Fruit fly (Drosophila melanogaster): ENCODE results near the gene CG9801.
A peak's percentile ranks its signal among the peaks of the same experiment; 100 is the strongest.

CG9801 gene

DNA sequence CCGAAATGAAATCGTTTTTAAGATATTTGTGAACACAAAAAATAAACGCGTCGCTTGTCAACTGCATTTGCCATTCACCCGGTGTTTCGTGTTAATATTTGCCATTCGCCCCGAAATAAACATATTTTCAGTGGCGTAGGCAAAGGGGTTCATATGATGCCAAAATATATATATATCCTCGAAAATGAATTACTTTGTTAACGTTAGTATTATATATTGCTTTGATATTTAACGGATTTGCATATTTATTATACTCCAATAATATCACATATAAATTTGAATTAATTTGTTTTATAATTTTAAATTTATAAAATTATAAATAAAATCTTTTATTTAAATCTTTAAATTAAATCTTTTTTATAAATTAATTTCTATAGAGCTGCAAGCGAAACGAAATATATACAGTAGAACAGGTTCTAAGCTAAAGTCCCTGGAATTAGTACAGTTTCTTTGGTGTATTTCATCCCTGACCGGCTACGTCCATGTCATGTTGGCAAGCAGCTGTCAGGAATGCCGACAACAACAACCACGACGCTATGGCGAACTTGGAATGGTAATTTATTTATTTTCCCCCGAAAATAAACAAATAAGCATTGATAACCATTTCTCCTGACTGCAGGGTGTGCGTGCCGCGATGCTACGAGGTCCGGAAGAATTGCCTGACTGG lies 15.7 kb downstream of the CG9801 start, which contains the start of the genes M1BP and CG8202 (continued):
- no peak for TF ChIP-seq CG8478 (optimal IDR thresholded peaks at IDR 0.05)
- TF ChIP-seq CG3407 (GFP tag; optimal IDR thresholded peaks at IDR 0.05): peak; percentile 71
- peak; percentile 83; the same call in 2 of the 3 replicates for TF ChIP-seq zfh1 (GFP tag; IDR thresholded peaks at IDR 0.05)
- peak; percentile 79; the same call in 1 of the 2 replicates for TF ChIP-seq CG7372 (GFP tag; IDR thresholded peaks at IDR 0.05)
- 0 out of 3 replicates have a peak, but pooled peaks have one; percentile 42 for TF ChIP-seq jigr1 (GFP tag; IDR thresholded peaks at IDR 0.05)
- TF ChIP-seq ERR (GFP tag; optimal IDR thresholded peaks at IDR 0.05): no peak
- peak; percentile 93 for TF ChIP-seq CG18619 (GFP tag; optimal IDR thresholded peaks at IDR 0.05)
- peak; percentile 73 for TF ChIP-seq al (GFP tag; IDR thresholded peaks at IDR 0.05)
- TF ChIP-seq Rfx (GFP tag; IDR thresholded peaks at IDR 0.05): peak; percentile 80
- peak; percentile 85 for TF ChIP-seq Fer2 (tag; optimal IDR thresholded peaks at IDR 0.05)
- TF ChIP-seq CrebB (tag; optimal IDR thresholded peaks at IDR 0.05): peak; percentile 56
- peak; percentile 86 for TF ChIP-seq CG6683 (GFP tag; optimal IDR thresholded peaks at IDR 0.05)
- peak; percentile 64; the same call in 1 of the 2 replicates for TF ChIP-seq CG32767 (GFP tag; IDR thresholded peaks at IDR 0.05)
- peak; percentile 93 for TF ChIP-seq CG9437 (GFP tag; optimal IDR thresholded peaks at IDR 0.05)
- peak; percentile 56 for TF ChIP-seq wor (GFP tag; IDR thresholded peaks at IDR 0.05)
- peak; percentile 56 for TF ChIP-seq pum (GFP tag; optimal IDR thresholded peaks at IDR 0.05)
- TF ChIP-seq D19A (tag; optimal IDR thresholded peaks at IDR 0.05): no peak
- TF ChIP-seq bowl (GFP tag; IDR thresholded peaks at IDR 0.05): no peak
- TF ChIP-seq CG13287 (GFP tag; IDR thresholded peaks at IDR 0.05; ENCODE audit: partially characterized antibody): no peak
- TF ChIP-seq CG3838 (GFP tag; optimal IDR thresholded peaks at IDR 0.05): peak; percentile 24
- peak; percentile 48 for TF ChIP-seq Ets65A (GFP tag)
- TF ChIP-seq Nf-YB (GFP tag; optimal IDR thresholded peaks at IDR 0.05): peak; percentile 85
- no peak for TF ChIP-seq grn (GFP tag; optimal IDR thresholded peaks at IDR 0.05)
- TF ChIP-seq CG17186 (GFP tag; optimal IDR thresholded peaks at IDR 0.05): no peak
- TF ChIP-seq dimm (GFP tag; IDR thresholded peaks at IDR 0.05): 0 out of 2 replicates have a peak, but pooled peaks have one; percentile 37
- TF ChIP-seq sqz (GFP tag; optimal IDR thresholded peaks at IDR 0.05): no peak
- TF ChIP-seq CG31365 (tag; optimal IDR thresholded peaks at IDR 0.05): no peak
- no peak for TF ChIP-seq her (GFP tag; optimal IDR thresholded peaks at IDR 0.05)
- TF ChIP-seq CG32532 (GFP tag; IDR thresholded peaks at IDR 0.05): peak; percentile 85
- peak; percentile 4 for TF ChIP-seq tup (GFP tag; optimal IDR thresholded peaks at IDR 0.05)
- peak; percentile 59; the same call in 1 of the 2 replicates for TF ChIP-seq Nf-YA (GFP tag; IDR thresholded peaks at IDR 0.05)
- peak; percentile 8; the same call in 1 of the 2 replicates for TF ChIP-seq Taf1 (GFP tag; IDR thresholded peaks at IDR 0.05)
- TF ChIP-seq CG7786 (GFP tag; optimal IDR thresholded peaks at IDR 0.05): peak; percentile 36
- TF ChIP-seq br (optimal IDR thresholded peaks at IDR 0.05): no peak
- TF ChIP-seq CG16779 (GFP tag; IDR thresholded peaks at IDR 0.05): no peak
- peak; percentile 95 for TF ChIP-seq nom (GFP tag; optimal IDR thresholded peaks at IDR 0.05)
- peak; percentile 91 for TF ChIP-seq CG15696 (tag; optimal IDR thresholded peaks at IDR 0.05)
- TF ChIP-seq Spps (tag; optimal IDR thresholded peaks at IDR 0.05): peak; percentile 78
- TF ChIP-seq Deaf1 (tag; optimal IDR thresholded peaks at IDR 0.05): no peak
- peak; percentile 38 for TF ChIP-seq tx (GFP tag; optimal IDR thresholded peaks at IDR 0.05)
- no peak for TF ChIP-seq Hr78 (GFP tag; optimal IDR thresholded peaks at IDR 0.05)
- TF ChIP-seq CG12155 (GFP tag; optimal IDR thresholded peaks at IDR 0.05): peak; percentile 78
- TF ChIP-seq CG7928 (GFP tag; optimal IDR thresholded peaks at IDR 0.05): peak; percentile 59
- TF ChIP-seq CG18262 (tag; optimal IDR thresholded peaks at IDR 0.05): peak; percentile 97
- TF ChIP-seq CG33557 (GFP tag; optimal IDR thresholded peaks at IDR 0.05): peak; percentile 94
- TF ChIP-seq croc (GFP tag; conservative IDR thresholded peaks at IDR 0.05): peak; percentile 66; the same call in 1 of the 3 replicates
- no peak for TF ChIP-seq pan (optimal IDR thresholded peaks at IDR 0.05)
- peak in 1 of 2 experiments; percentile 69 for TF ChIP-seq pan (GFP tag; optimal IDR thresholded peaks at IDR 0.05 in 1 of 2, IDR thresholded peaks at IDR 0.05 in 1 of 2)
- no peak for TF ChIP-seq ash1 (GFP tag; optimal IDR thresholded peaks at IDR 0.05)
- TF ChIP-seq mirr (GFP tag; optimal IDR thresholded peaks at IDR 0.05): peak; percentile 56
- peak; percentile 31 for TF ChIP-seq CG1792 (GFP tag; optimal IDR thresholded peaks at IDR 0.05)
